Fruit fly (Drosophila melanogaster) whole organism, pupa: ENCODE results near the gene CG3529.
A peak's percentile ranks its signal among the peaks of the same experiment; 100 is the strongest.

Experiments
- CG10348 ChIP-seq: fragments of 200-800 bp; sonication (Bioruptor generic); IDR thresholded peaks from 2 replicates; pipeline ENCODE4 v1.3.6; 2022; ENCODE audit warnings: missing biosample characterization, missing genetic modification characterization
- CG12605 ChIP-seq: fragments of 200-800 bp; sonication (Bioruptor generic); IDR thresholded peaks from 2 replicates; pipeline ENCODE4 v1.3.6; 2022; ENCODE audit warnings: missing biosample characterization, missing genetic modification characterization
- CG13204 ChIP-seq: fragments of 200-800 bp; sonication (Bioruptor generic); optimal IDR thresholded peaks from 2 replicates; lab custom pipeline; 2018; ENCODE audit warnings: missing biosample characterization, mild to moderate bottlenecking, missing genetic modification characterization, moderate library complexity
- CG14655 ChIP-seq: fragments of 200-800 bp; sonication (Bioruptor generic); optimal IDR thresholded peaks from 3 replicates; lab custom pipeline; 2017; ENCODE audit warnings: mild to moderate bottlenecking, missing biosample characterization, missing genetic modification reagents, missing genetic modification characterization
- CG15710 ChIP-seq: fragments of 200-800 bp; sonication (Bioruptor generic); optimal IDR thresholded peaks from 2 replicates; lab custom pipeline; 2018; ENCODE audit warnings: missing biosample characterization, mild to moderate bottlenecking, missing genetic modification characterization, moderate library complexity
- CG17806 ChIP-seq: fragments of 200-800 bp; sonication (Bioruptor generic); optimal IDR thresholded peaks from 2 replicates; lab custom pipeline; 2018; ENCODE audit warnings: missing biosample characterization, mild to moderate bottlenecking, missing genetic modification characterization, moderate library complexity
- CG32121 ChIP-seq: fragments of 200-800 bp; sonication (Bioruptor generic); IDR thresholded peaks from 2 replicates; pipeline ENCODE4 v1.3.6; 2022; ENCODE audit warnings: missing biosample characterization, missing genetic modification characterization
- CG8159 ChIP-seq: fragments of 200-800 bp; sonication (Bioruptor generic); optimal IDR thresholded peaks from 3 replicates; lab custom pipeline; 2018; ENCODE audit warnings: missing biosample characterization, mild to moderate bottlenecking, missing genetic modification characterization, moderate library complexity
- CG9948 ChIP-seq: fragments of 200-800 bp; sonication (Bioruptor generic); optimal IDR thresholded peaks from 2 replicates; lab custom pipeline; 2018; ENCODE audit warnings: missing biosample characterization, mild to moderate bottlenecking, missing genetic modification characterization, moderate library complexity
- Ets98B ChIP-seq: fragments of 200-800 bp; sonication (Bioruptor generic); IDR thresholded peaks from 2 replicates; pipeline ENCODE4 v1.3.6; 2022; ENCODE audit warnings: missing biosample characterization, missing genetic modification characterization
- Pif1B ChIP-seq: fragments of 200-800 bp; sonication (Bioruptor generic); optimal IDR thresholded peaks from 3 replicates; lab custom pipeline; 2016; ENCODE audit warnings: missing biosample characterization, missing genetic modification characterization
- gl ChIP-seq: fragments of 200-800 bp; sonication (Bioruptor generic); optimal IDR thresholded peaks from 2 replicates; lab custom pipeline; 2018; ENCODE audit warnings: missing biosample characterization, mild to moderate bottlenecking, missing genetic modification characterization
- rn ChIP-seq: fragments of 200-800 bp; sonication (Bioruptor generic); IDR thresholded peaks from 2 replicates; pipeline ENCODE4 v1.3.6; 2022; ENCODE audit warnings: missing biosample characterization, missing genetic modification characterization

DNA sequence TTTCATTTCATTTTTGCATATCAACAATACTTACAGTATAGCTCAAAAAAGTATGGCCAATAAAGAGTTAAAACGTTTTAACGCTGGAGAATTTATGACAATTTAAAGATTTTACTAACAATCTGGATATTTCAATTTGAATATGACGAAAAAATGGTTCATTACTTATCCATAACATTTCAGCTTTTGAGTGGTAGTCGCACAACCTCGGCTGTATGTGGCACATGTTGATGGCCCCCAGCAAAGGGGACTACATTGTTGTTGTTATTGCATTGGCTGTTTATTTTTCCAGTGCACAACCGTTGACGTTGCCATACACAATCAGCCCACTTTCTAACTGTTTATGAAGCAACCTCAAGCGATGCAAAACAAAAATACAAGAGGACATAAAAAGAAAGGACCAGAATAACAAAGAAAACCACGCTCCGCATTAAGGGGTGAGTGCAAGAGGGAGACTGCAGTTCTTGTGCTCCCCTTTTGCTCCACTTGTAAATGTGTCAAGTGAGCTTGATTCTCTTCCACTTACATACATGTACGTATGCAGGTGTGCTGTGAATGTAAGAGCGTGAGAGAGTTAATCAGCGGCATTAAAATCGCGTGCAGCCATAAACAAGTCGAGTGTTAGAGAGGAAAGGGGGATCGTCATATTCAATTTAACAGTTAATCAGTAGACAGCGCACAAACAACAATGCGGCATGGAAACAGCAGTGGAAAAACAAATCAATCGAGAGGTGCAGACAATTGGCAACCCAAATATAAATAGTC is 26.4 kb upstream of the CG3529 start:
- TF ChIP-seq CG12605 (GFP tag; lab: Robert Waterston, UW): peak; percentile 93
- peak; percentile 96 for TF ChIP-seq Pif1B (GFP tag; lab: Kevin White, UChicago)
- TF ChIP-seq CG32121 (GFP tag; lab: Robert Waterston, UW): peak; percentile 96
- TF ChIP-seq CG15710: peak; percentile 97
- TF ChIP-seq gl (tag; lab: Kevin White, UChicago): peak; percentile 91
- peak; percentile 95 for TF ChIP-seq CG17806 (tag; lab: Kevin White, UChicago)
- peak; percentile 96 for TF ChIP-seq Ets98B
- peak; percentile 92 for TF ChIP-seq CG14655 (GFP tag; lab: Kevin White, UChicago)
- peak; percentile 97 for TF ChIP-seq CG8159 (tag; lab: Kevin White, UChicago)
- peak; percentile 74 for TF ChIP-seq rn (GFP tag; lab: Robert Waterston, UW)
- TF ChIP-seq CG10348: peak; percentile 80
- TF ChIP-seq CG9948: peak; percentile 93
- peak; percentile 86 for TF ChIP-seq CG13204
